Worm (Caenorhabditis elegans) whole organism, L3 larva: ENCODE data around the gene C06A1.7.
A peak's percentile ranks its signal among the peaks of the same experiment; 100 is the strongest.

Experiments used
- aly-2 ChIP-seq: fragments of 150-350 bp; optimal IDR thresholded peaks from 2 replicates; lab custom pipeline; 2014; ENCODE audit warnings: missing biosample characterization, missing genetic modification characterization
- ceh-28 ChIP-seq: fragments of 150-350 bp; optimal IDR thresholded peaks from 2 replicates; lab custom pipeline; 2014; ENCODE audit warnings: missing biosample characterization, missing genetic modification reagents, missing genetic modification characterization
- ceh-82 ChIP-seq: fragments of 150-350 bp; optimal IDR thresholded peaks from 2 replicates; lab custom pipeline; 2014; ENCODE audit warnings: missing biosample characterization, missing genetic modification characterization
- ceh-9 ChIP-seq: sonication (generic microtip); optimal IDR thresholded peaks from 2 replicates; lab custom pipeline; 2018; ENCODE audit warnings: missing biosample characterization, missing genetic modification characterization
- daf-12 ChIP-seq: fragments of 150-350 bp; optimal IDR thresholded peaks from 2 replicates; lab custom pipeline; 2014; ENCODE audit warnings: missing biosample characterization, missing genetic modification reagents, missing genetic modification characterization
- egl-27 ChIP-seq: sonication (generic microtip); optimal IDR thresholded peaks from 4 replicates; lab custom pipeline; 2017; ENCODE audit warnings: missing biosample characterization, missing genetic modification reagents, missing genetic modification characterization
- egl-5 ChIP-seq: fragments of 150-350 bp; optimal IDR thresholded peaks from 2 replicates; lab custom pipeline; 2017; ENCODE audit warnings: missing biosample characterization, missing genetic modification reagents, missing genetic modification characterization, inconsistent platforms
- elt-1 ChIP-seq: fragments of 150-350 bp; optimal IDR thresholded peaks from 2 replicates; lab custom pipeline; 2014; ENCODE audit warnings: missing biosample characterization, missing genetic modification characterization
- elt-2 ChIP-seq: sonication (generic microtip); optimal IDR thresholded peaks from 2 replicates; lab custom pipeline; 2016; ENCODE audit warnings: missing genetic modification reagents, mild to moderate bottlenecking, missing genetic modification characterization, missing compliant biosample characterization
- elt-3 ChIP-seq, 3 experiments: fragments of 150-350 bp in 1 of 3; sonication (generic microtip) in 2 of 3; optimal IDR thresholded peaks; 2 replicates in 2 of 3; 4 replicates in 1 of 3; lab custom pipeline; 2014 to 2017; ENCODE audit warnings: missing biosample characterization in 3 of 3, missing genetic modification characterization in 3 of 3
- fkh-10 ChIP-seq: sonication (generic microtip); optimal IDR thresholded peaks from 2 replicates; lab custom pipeline; 2017; ENCODE audit warnings: missing biosample characterization, missing genetic modification reagents, missing genetic modification characterization
- fos-1 ChIP-seq: fragments of 150-350 bp; optimal IDR thresholded peaks from 2 replicates; lab custom pipeline; 2014; ENCODE audit warnings: missing biosample characterization, missing genetic modification characterization
- hmg-11 ChIP-seq: sonication (generic microtip); optimal IDR thresholded peaks from 2 replicates; lab custom pipeline; 2016; ENCODE audit warnings: missing genetic modification characterization, missing compliant biosample characterization
- jun-1 ChIP-seq: fragments of 150-350 bp; optimal IDR thresholded peaks from 2 replicates; lab custom pipeline; 2014; ENCODE audit warnings: missing biosample characterization, missing genetic modification reagents, missing genetic modification characterization
- lin-15B ChIP-seq: fragments of 150-350 bp; optimal IDR thresholded peaks from 2 replicates; lab custom pipeline; 2014; ENCODE audit warnings: missing biosample characterization, missing genetic modification characterization
- lin-39 ChIP-seq: fragments of 150-350 bp; optimal IDR thresholded peaks from 2 replicates; lab custom pipeline; 2018; ENCODE audit warnings: missing biosample characterization, missing genetic modification reagents, missing genetic modification characterization
- mdl-1 ChIP-seq: fragments of 150-350 bp; optimal IDR thresholded peaks from 2 replicates; lab custom pipeline; 2014; ENCODE audit warnings: missing biosample characterization, missing genetic modification characterization
- mml-1 ChIP-seq: fragments of 150-350 bp; sonication (generic microtip); optimal IDR thresholded peaks from 3 replicates; lab custom pipeline; 2014; ENCODE audit warnings: missing biosample characterization, missing genetic modification characterization
- nfya-1 ChIP-seq: sonication (generic microtip); optimal IDR thresholded peaks from 2 replicates; lab custom pipeline; 2017; ENCODE audit warnings: missing genetic modification characterization, mild to moderate bottlenecking, missing compliant biosample characterization, antibody characterized with exemption, moderate library complexity; ENCODE audit not compliant: insufficient read depth
- nhr-12 ChIP-seq: fragments of 150-350 bp; optimal IDR thresholded peaks from 2 replicates; lab custom pipeline; 2014; ENCODE audit warnings: missing biosample characterization, missing genetic modification characterization
- nhr-23 ChIP-seq: fragments of 150-350 bp; optimal IDR thresholded peaks from 2 replicates; lab custom pipeline; 2014; ENCODE audit warnings: missing biosample characterization, missing genetic modification reagents, missing genetic modification characterization
- nhr-237 ChIP-seq: fragments of 150-350 bp; optimal IDR thresholded peaks from 2 replicates; lab custom pipeline; 2014; ENCODE audit warnings: missing biosample characterization, missing genetic modification characterization
- nhr-25 ChIP-seq: sonication (generic microtip); optimal IDR thresholded peaks from 2 replicates; lab custom pipeline; 2017; ENCODE audit warnings: missing biosample characterization, missing genetic modification characterization
- nhr-43 ChIP-seq: sonication (generic microtip); optimal IDR thresholded peaks from 2 replicates; lab custom pipeline; 2016; ENCODE audit warnings: mild to moderate bottlenecking, missing genetic modification characterization, missing compliant biosample characterization; ENCODE audit not compliant: poor library complexity, severe bottlenecking
- nhr-67 ChIP-seq: fragments of 150-350 bp; optimal IDR thresholded peaks from 2 replicates; lab custom pipeline; 2014; ENCODE audit warnings: missing biosample characterization, missing genetic modification characterization
- nhr-76 ChIP-seq: fragments of 150-350 bp; sonication (generic microtip); optimal IDR thresholded peaks from 5 replicates; lab custom pipeline; 2014; ENCODE audit warnings: missing biosample characterization, missing genetic modification characterization
- pha-4 ChIP-seq: fragments of 150-350 bp; optimal IDR thresholded peaks from 2 replicates; lab custom pipeline; 2014; ENCODE audit warnings: missing biosample characterization, missing genetic modification reagents, missing genetic modification characterization
- sea-2 ChIP-seq: fragments of 150-350 bp; sonication (generic microtip); optimal IDR thresholded peaks from 4 replicates; lab custom pipeline; 2014; ENCODE audit warnings: missing biosample characterization, missing genetic modification reagents, missing genetic modification characterization
- skn-1 ChIP-seq: fragments of 150-350 bp; optimal IDR thresholded peaks from 2 replicates; lab custom pipeline; 2014; ENCODE audit warnings: missing biosample characterization, missing genetic modification characterization
- snpc-4 ChIP-seq: fragments of 150-350 bp; optimal IDR thresholded peaks from 2 replicates; lab custom pipeline; 2014; ENCODE audit warnings: missing biosample characterization, missing genetic modification characterization
- unc-39 ChIP-seq: sonication (generic microtip); optimal IDR thresholded peaks from 4 replicates; lab custom pipeline; 2017; ENCODE audit warnings: missing biosample characterization, missing genetic modification characterization
- unc-62 ChIP-seq: fragments of 150-350 bp; sonication (generic microtip); optimal IDR thresholded peaks from 4 replicates; lab custom pipeline; 2014; ENCODE audit warnings: missing biosample characterization, missing genetic modification reagents, missing genetic modification characterization
- zag-1 ChIP-seq: fragments of 150-350 bp; optimal IDR thresholded peaks from 2 replicates; lab custom pipeline; 2014; ENCODE audit warnings: missing biosample characterization, missing genetic modification characterization
- ztf-11 ChIP-seq: fragments of 150-350 bp; optimal IDR thresholded peaks from 2 replicates; lab custom pipeline; 2014; ENCODE audit warnings: missing biosample characterization, missing genetic modification characterization

Gene C06A1.7

DNA sequence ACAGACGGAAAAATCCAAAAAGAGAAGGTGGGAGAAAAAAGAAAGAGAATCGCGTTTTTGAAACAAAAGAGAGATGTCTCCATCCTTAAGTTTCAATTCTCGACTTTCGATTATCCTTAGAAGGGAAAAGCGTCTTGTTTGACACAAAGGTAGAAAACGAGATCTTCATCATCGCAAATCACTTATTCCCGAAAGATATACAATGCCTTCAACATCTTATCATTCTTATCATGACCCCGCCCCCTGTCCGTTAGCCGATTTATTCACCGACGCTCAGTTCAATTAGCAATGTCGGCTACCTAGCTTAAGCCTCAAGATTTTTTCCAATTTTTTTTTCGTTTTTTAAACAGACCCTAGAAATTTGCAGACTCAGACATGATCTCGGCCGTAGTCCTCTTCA is 34.3 kb downstream of the C06A1.7 start, which contains the start of gene C14A4.9:
Gene C14A4.9, plus strand, starts transcription at position 368 of the 400 bp plus-strand sequence.
- TF ChIP-seq ceh-28 (tag; lab: Kevin White, UChicago) (no peak), nhr-23 (tag; lab: Kevin White, UChicago) (peak; percentile 17), mdl-1 (tag; lab: Kevin White, UChicago) (no peak), ztf-11 (no peak), unc-39 (tag; lab: Kevin White, UChicago) (no peak), elt-3 (tag; optimal IDR thresholded peaks at IDR 0.05; lab: Kevin White, UChicago) (peak; percentile 11 to 84 (median 62)), ceh-82 (tag; lab: Kevin White, UChicago) (no peak), snpc-4 (no peak), nhr-12 (tag; lab: Kevin White, UChicago) (no peak), nfya-1 (tag; lab: Kevin White, UChicago) (no peak), jun-1 (tag; lab: Kevin White, UChicago) (no peak), hmg-11 (no peak), egl-27 (no peak), aly-2 (tag; lab: Kevin White, UChicago) (no peak), nhr-237 (tag; lab: Kevin White, UChicago) (no peak), daf-12 (no peak), zag-1 (no peak)

DNA sequence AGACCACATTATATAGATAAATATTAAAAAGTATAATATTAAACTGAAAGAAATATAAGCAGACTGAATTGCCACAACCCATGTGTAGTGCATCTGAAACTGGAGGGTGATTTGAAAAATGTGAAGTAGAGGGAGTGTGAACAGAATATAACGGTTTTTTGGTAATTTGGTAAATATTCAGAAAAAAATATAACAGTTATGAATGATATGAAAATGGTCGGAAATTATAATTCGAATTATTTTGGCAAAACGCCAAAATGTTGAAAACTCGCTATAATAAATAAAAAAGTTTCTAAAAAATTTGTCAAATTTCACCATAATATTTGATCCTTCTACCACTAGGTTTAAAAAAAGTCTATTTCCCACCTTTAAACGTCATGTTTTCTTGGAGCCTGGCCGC is 37.5 kb downstream of the C06A1.7 start, which contains the start of gene srv-2:
Gene srv-2, minus strand, starts transcription at position 101 of the 400 bp plus-strand sequence.
- TF ChIP-seq egl-5 (no peak), nhr-25 (tag; lab: Kevin White, UChicago) (no peak), mml-1 (tag; lab: Kevin White, UChicago) (no peak), fkh-10 (GFP tag; lab: Kevin White, UChicago) (no peak), nhr-237 (tag; lab: Kevin White, UChicago) (no peak), hmg-11 (no peak)

DNA sequence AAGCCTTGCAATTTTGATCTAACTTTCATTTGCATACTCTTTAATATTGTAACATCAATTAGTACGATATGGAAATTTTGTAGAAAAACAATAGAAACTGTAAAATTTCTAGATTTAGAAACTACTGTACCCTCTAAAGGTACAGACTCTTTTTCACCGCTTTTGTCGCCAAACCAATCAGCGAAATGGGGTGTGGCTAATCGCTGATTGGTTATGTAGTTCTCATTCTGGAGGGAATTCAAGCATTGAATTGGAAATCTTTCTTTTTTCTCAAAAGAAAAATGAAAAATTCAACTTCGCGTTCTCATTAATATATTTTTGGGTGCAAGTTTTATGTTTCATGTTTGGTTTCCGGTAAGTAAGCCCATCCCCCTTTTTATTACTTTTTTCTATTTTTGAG is 38.9 kb downstream of the C06A1.7 start:
- peak; percentile 81 for TF ChIP-seq nfya-1 (tag; lab: Kevin White, UChicago)
- no peak for TF ChIP-seq fkh-10 (GFP tag; lab: Kevin White, UChicago)

DNA sequence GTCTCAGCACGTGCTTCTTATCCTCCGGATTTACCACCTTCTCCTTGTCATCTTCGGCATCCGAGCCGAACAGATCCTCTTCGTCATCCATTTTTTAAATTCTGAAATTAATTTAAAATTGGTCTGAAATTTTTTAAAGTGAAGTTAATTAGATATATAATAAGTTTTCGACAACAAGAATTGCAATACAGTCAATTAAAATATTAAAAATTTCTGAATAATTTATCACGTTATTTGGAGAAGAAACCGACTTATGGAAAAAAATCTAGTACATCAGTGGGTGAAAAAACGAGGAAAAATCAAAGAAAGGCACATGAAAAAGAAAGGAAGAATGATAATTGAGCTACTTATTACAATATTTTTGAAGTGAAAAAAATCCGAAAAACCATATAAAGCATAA is 40.8 kb downstream of the C06A1.7 start, which contains the start of gene taf-13:
Gene taf-13, minus strand, starts transcription at position 101 of the 400 bp plus-strand sequence.
- TF ChIP-seq ceh-82 (tag; lab: Kevin White, UChicago) (no peak), skn-1 (tag; lab: Kevin White, UChicago) (no peak), unc-62 (GFP tag; lab: Kevin White, UChicago) (no peak), nhr-67 (no peak), nhr-76 (tag; lab: Kevin White, UChicago) (no peak), daf-12 (no peak), nhr-43 (tag; lab: Kevin White, UChicago) (no peak), nhr-23 (tag; lab: Kevin White, UChicago) (no peak), elt-3 (tag; optimal IDR thresholded peaks at IDR 0.05; lab: Kevin White, UChicago) (no peak), jun-1 (tag; lab: Kevin White, UChicago) (no peak), sea-2 (no peak), ceh-9 (tag; lab: Kevin White, UChicago) (no peak), fkh-10 (GFP tag; lab: Kevin White, UChicago) (no peak), fos-1 (no peak), lin-39 (no peak), mml-1 (tag; lab: Kevin White, UChicago) (no peak), nfya-1 (tag; lab: Kevin White, UChicago) (no peak)

DNA sequence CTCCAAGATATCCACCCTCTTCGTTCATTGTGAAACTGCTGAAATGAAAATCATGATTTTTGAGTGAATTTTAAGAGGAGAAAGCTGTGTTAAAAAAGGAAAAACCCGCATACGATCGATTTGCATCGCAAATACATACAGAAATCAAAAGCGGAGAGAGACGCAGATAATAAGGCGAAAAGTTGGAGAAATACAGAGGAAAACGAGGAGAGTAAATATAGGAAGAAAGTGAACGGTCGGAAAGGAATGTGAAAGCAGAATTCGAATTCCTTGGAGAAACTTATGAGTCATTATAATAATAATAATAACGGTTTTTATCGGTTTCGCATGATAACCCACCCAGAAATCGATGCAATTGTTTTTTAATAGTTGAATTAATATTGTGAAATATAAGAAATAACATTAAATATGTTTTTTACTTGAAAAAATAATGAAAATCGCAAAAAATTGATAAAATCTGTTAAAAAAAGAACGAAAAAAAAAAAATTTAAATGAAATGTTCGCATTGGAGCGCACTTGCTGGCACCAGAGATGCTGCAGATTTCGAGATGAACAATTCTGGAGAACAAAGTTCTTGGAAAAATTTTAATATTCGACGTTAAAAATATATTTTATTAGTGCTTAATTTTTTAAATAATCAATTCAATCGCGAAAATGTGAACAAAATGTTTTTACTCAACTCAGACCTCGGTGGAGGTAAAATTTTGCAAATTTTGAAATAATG is 42.7 kb downstream of the C06A1.7 start, which contains the start of gene ccm-3:
Gene ccm-3, minus strand, starts transcription at position 38 of the 724 bp plus-strand sequence.
- peak; percentile 43 for TF ChIP-seq elt-2 (tag; lab: Kevin White, UChicago)
- no peak for TF ChIP-seq ceh-28 (tag; lab: Kevin White, UChicago)
- no peak for TF ChIP-seq lin-39
- TF ChIP-seq nhr-23 (tag; lab: Kevin White, UChicago), result peak; percentile 5
- peak; percentile 80 for TF ChIP-seq pha-4 (tag; lab: Kevin White, UChicago)
- peak; percentile 72 for TF ChIP-seq lin-15B (tag; lab: Kevin White, UChicago)
- TF ChIP-seq elt-1 (tag; lab: Kevin White, UChicago), result no peak
- TF ChIP-seq nhr-67, result no peak
- TF ChIP-seq nfya-1 (tag; lab: Kevin White, UChicago), result peak; percentile 31
- no peak for TF ChIP-seq ceh-82 (tag; lab: Kevin White, UChicago)
- no peak for TF ChIP-seq fos-1
- peak; percentile 1 for TF ChIP-seq hmg-11
- TF ChIP-seq nhr-12 (tag; lab: Kevin White, UChicago), result no peak
- no peak for TF ChIP-seq egl-27
